Fruit fly (Drosophila melanogaster): ENCODE results near the gene trio.

- TF ChIP-seq Myc (optimal IDR thresholded peaks at IDR 0.05) = no peak
- no peak for TF ChIP-seq h (optimal IDR thresholded peaks at IDR 0.05)
- no peak for TF ChIP-seq psq (optimal IDR thresholded peaks at IDR 0.05)
These were observed 76.1 kb downstream of the trio start for dm6 chr3L:958605-959004.

All from Kc167 (cell line).